Fruit fly (Drosophila melanogaster) whole organism: ENCODE data around the gene kz.

Experiments
- CG8478 ChIP-seq: fragments of >200 bp; optimal IDR thresholded peaks from 2 replicates; lab custom pipeline; 2018; ENCODE audit warnings: inconsistent platforms
- Dll ChIP-seq: fragments of >200 bp; optimal IDR thresholded peaks from 2 replicates; lab custom pipeline; 2017
- EcR ChIP-seq, 2 experiments: fragments of >200 bp; optimal IDR thresholded peaks; 2 replicates each; lab custom pipeline; 2017; ENCODE audit warnings: missing biosample characterization in 2 of 2, missing genetic modification characterization in 2 of 2, missing genetic modification reagents in 2 of 2
- pan ChIP-seq: fragments of >200 bp; optimal IDR thresholded peaks from 2 replicates; lab custom pipeline; 2017
- psq ChIP-seq: fragments of >200 bp; optimal IDR thresholded peaks from 2 replicates; lab custom pipeline; 2017
- usp ChIP-seq: fragments of >200 bp; optimal IDR thresholded peaks from 2 replicates; lab custom pipeline; 2017; ENCODE audit warnings: missing biosample characterization, missing genetic modification characterization, mixed read lengths

kz gene

dm6 chrX:2225138-2225537 lies 16.7 kb downstream of the kz start, which contains the start of gene pcx:
TSS of gene pcx (plus strand) at chrX:2225296.
- TF ChIP-seq Dll (lab: Kevin White, UChicago) (no peak), CG8478 (lab: Kevin White, UChicago) (no peak), psq (lab: Kevin White, UChicago) (no peak), usp (GFP tag; lab: Kevin White, UChicago) (no peak), EcR (GFP tag; optimal IDR thresholded peaks at IDR 0.05; lab: Kevin White, UChicago) (no peak), pan (lab: Kevin White, UChicago) (no peak)

dm6 chrX:2223454-2223853 lies 18.4 kb downstream of the kz start, which contains the start of gene CG14052:
TSS of gene CG14052 (plus strand) at chrX:2223754.
- TF ChIP-seq pan (lab: Kevin White, UChicago) (no peak), CG8478 (lab: Kevin White, UChicago) (no peak), usp (GFP tag; lab: Kevin White, UChicago) (no peak), EcR (GFP tag; optimal IDR thresholded peaks at IDR 0.05; lab: Kevin White, UChicago) (no peak), Dll (lab: Kevin White, UChicago) (no peak), psq (lab: Kevin White, UChicago) (no peak)

- TF ChIP-seq pan (lab: Kevin White, UChicago) (no peak), usp (GFP tag; lab: Kevin White, UChicago) (no peak), Dll (lab: Kevin White, UChicago) (no peak), EcR (GFP tag; optimal IDR thresholded peaks at IDR 0.05; lab: Kevin White, UChicago) (no peak), CG8478 (lab: Kevin White, UChicago) (no peak), psq (lab: Kevin White, UChicago) (no peak)
Measured at dm6 chrX:2222181-2222790, 19.5 kb downstream of the kz start, which contains the start of gene Vinc. TSS of gene Vinc (minus strand) at chrX:2222567.

dm6 chrX:2221598-2221997 lies 20.2 kb downstream of the kz start:
- TF ChIP-seq psq (lab: Kevin White, UChicago) (no peak), usp (GFP tag; lab: Kevin White, UChicago) (no peak), CG8478 (lab: Kevin White, UChicago) (no peak), pan (lab: Kevin White, UChicago) (no peak), Dll (lab: Kevin White, UChicago) (no peak), EcR (GFP tag; optimal IDR thresholded peaks at IDR 0.05; lab: Kevin White, UChicago) (no peak)

DNA sequence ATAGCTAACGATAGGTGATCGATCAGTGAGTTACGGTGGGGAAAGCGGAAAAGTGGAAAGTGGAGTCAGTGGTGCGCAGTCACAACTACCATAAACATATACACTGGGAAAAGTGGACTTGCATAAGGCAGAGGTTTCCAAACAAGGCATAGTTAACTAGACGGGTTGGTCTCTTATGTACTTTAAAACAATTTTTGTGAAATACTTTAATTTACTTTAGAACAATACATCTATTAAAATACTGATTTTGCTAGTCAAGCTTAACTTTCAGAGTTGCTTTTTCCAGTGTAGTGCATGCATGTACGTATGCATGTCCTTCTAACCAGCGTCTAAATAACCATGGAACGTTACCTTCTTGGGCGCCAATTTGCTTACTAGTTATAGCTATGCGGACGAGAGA lies 21.9 kb downstream of the kz start:
- TF ChIP-seq psq (lab: Kevin White, UChicago) (no peak), Dll (lab: Kevin White, UChicago) (no peak), EcR (GFP tag; optimal IDR thresholded peaks at IDR 0.05; lab: Kevin White, UChicago) (no peak), usp (GFP tag; lab: Kevin White, UChicago) (no peak), CG8478 (lab: Kevin White, UChicago) (no peak)

- TF ChIP-seq CG8478 (lab: Kevin White, UChicago) (no peak), pan (lab: Kevin White, UChicago) (no peak), psq (lab: Kevin White, UChicago) (no peak), Dll (lab: Kevin White, UChicago) (no peak), usp (GFP tag; lab: Kevin White, UChicago) (no peak), EcR (GFP tag; optimal IDR thresholded peaks at IDR 0.05; lab: Kevin White, UChicago) (no peak)
Measured at dm6 chrX:2219246-2219645, 22.6 kb downstream of the kz start.

DNA sequence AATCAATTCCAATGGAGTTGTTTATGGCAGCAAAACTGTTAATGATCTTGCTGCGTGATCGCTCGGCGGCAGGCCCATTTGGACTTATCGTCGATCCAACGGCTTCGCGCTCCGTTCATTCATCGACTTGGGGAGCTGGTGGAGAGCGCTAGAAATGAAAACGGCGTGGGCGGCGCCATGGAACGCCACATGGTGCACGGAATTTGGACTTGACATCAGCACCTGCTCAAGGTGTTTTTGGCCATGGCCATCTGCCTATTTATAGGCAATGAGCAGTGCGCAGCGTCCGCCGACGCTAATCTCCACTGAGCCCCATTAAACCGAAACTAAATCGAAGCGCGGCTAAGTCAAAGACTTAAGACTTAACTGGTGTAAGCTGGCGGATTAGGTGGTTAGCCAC lies 23.4 kb downstream of the kz start:
- no peak for TF ChIP-seq pan (lab: Kevin White, UChicago)
- TF ChIP-seq usp (GFP tag; lab: Kevin White, UChicago): no peak

DNA sequence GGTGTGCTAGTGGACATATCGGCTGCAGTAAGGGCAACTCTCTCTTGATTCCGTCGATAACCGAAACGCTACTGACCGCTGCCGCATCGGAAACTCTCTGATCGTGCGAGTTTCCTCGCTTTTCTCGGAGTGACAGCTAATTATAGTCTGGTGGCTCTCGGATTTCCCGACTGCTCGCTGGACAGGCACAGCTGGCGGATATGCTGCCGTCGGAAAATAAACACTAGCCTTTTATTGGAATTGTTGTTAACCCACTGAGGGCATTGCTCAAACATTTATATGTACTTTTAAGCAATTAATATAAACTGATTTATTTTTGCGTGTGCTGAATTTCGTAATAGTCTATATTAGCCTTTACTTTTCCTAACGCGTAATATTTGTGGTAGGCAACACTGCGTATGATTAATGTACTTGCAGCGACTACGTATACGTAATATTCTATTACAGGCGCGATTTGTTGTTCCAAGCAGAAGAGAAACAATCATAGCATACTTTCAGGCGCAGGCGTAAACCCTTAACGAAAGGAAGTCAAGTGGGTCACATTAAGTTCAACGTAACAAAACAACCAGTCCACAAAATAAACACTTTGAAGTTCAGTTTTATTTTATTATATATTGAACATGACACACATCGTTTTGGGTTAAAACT lies 28.0 kb downstream of the kz start, which contains the start of gene SmydA-8:
SmydA-8 (minus strand) TSS at position 51 of the 648 bp plus-strand sequence.
- TF ChIP-seq pan (lab: Kevin White, UChicago): no peak
- TF ChIP-seq Dll (lab: Kevin White, UChicago): no peak
- TF ChIP-seq CG8478 (lab: Kevin White, UChicago): no peak
- no peak for TF ChIP-seq EcR (GFP tag; optimal IDR thresholded peaks at IDR 0.05; lab: Kevin White, UChicago)
- no peak for TF ChIP-seq usp (GFP tag; lab: Kevin White, UChicago)
- TF ChIP-seq psq (lab: Kevin White, UChicago): no peak

DNA sequence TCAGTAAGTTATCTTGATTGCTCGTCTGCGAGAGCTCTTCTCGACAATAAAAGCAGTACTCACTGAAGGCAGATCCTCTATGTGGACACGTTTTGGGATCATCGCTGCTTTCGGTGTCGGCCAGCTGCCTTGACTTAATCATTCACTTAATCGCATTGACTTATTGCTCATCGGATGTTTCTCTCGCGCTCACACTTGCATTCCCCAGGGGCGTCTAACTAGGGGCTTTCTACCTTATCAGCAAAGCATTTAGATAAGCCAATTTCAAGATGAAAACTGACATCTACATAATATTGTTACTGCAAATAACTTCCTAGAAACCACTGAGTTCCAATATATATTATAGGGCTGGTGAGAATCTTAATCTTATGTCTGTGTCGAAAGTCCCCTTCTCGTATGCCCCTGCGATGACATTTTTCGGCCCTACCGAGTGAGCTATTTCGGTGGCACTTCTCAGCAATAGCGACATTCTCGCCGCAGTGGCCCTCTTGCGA lies 29.5 kb downstream of the kz start:
- TF ChIP-seq Dll (lab: Kevin White, UChicago): no peak
- no peak for TF ChIP-seq CG8478 (lab: Kevin White, UChicago)
- TF ChIP-seq EcR (GFP tag; optimal IDR thresholded peaks at IDR 0.05; lab: Kevin White, UChicago): no peak
- no peak for TF ChIP-seq usp (GFP tag; lab: Kevin White, UChicago)
- TF ChIP-seq pan (lab: Kevin White, UChicago): no peak
- no peak for TF ChIP-seq psq (lab: Kevin White, UChicago)

- no peak for TF ChIP-seq psq (lab: Kevin White, UChicago)
- no peak for TF ChIP-seq Dll (lab: Kevin White, UChicago)
- TF ChIP-seq usp (GFP tag; lab: Kevin White, UChicago): no peak
- no peak for TF ChIP-seq pan (lab: Kevin White, UChicago)
- TF ChIP-seq EcR (GFP tag; optimal IDR thresholded peaks at IDR 0.05; lab: Kevin White, UChicago): no peak
- no peak for TF ChIP-seq CG8478 (lab: Kevin White, UChicago)
Measured at dm6 chrX:2208641-2209241, 33.1 kb downstream of the kz start.

- TF ChIP-seq usp (GFP tag; lab: Kevin White, UChicago): no peak
- no peak for TF ChIP-seq psq (lab: Kevin White, UChicago)
- TF ChIP-seq Dll (lab: Kevin White, UChicago): no peak
- TF ChIP-seq EcR (GFP tag; optimal IDR thresholded peaks at IDR 0.05; lab: Kevin White, UChicago): no peak
- no peak for TF ChIP-seq pan (lab: Kevin White, UChicago)
- TF ChIP-seq CG8478 (lab: Kevin White, UChicago): no peak
Measured at dm6 chrX:2203766-2204165, 38.1 kb downstream of the kz start, which contains the start of gene FarO. TSS of gene FarO (minus strand) at chrX:2203866.
